Worm (Caenorhabditis elegans) whole organism, mixed stage, embryonic: ENCODE measurements around the gene clc-17.

Experiments
- ces-1 ChIP-seq: fragments of 150-350 bp; optimal IDR thresholded peaks from 2 replicates; lab custom pipeline; 2014; ENCODE audit warnings: missing biosample characterization, missing genetic modification reagents, missing genetic modification characterization
- drap-1 ChIP-seq: fragments of 200-800 bp; sonication (Bioruptor generic); optimal IDR thresholded peaks from 3 replicates; lab custom pipeline; 2018; ENCODE audit warnings: mild to moderate bottlenecking, missing genetic modification characterization, missing compliant biosample characterization
- flh-1 ChIP-seq: fragments of 200-800 bp; sonication (Bioruptor generic); optimal IDR thresholded peaks from 2 replicates; lab custom pipeline; 2018; ENCODE audit warnings: mild to moderate bottlenecking, missing genetic modification characterization, moderate library complexity, missing compliant biosample characterization
- hlh-1 ChIP-seq: fragments of 150-350 bp; optimal IDR thresholded peaks from 2 replicates; lab custom pipeline; 2014; ENCODE audit warnings: missing biosample characterization, missing genetic modification reagents, missing genetic modification characterization
- lin-32 ChIP-seq: fragments of 200-800 bp; sonication (Bioruptor generic); optimal IDR thresholded peaks from 2 replicates; lab custom pipeline; 2018; ENCODE audit warnings: mild to moderate bottlenecking, missing genetic modification characterization, missing compliant biosample characterization
- lsy-2 ChIP-seq: fragments of 150-350 bp; optimal IDR thresholded peaks from 2 replicates; lab custom pipeline; 2014; ENCODE audit warnings: missing biosample characterization, missing genetic modification characterization
- mab-5 ChIP-seq: fragments of 150-350 bp; optimal IDR thresholded peaks from 2 replicates; lab custom pipeline; 2014; ENCODE audit warnings: missing biosample characterization, missing genetic modification characterization
- sem-2 ChIP-seq: fragments of 200-800 bp; sonication (Bioruptor generic); optimal IDR thresholded peaks from 2 replicates; lab custom pipeline; 2018; ENCODE audit warnings: mild to moderate bottlenecking, missing genetic modification characterization, missing compliant biosample characterization
- unc-39 ChIP-seq: fragments of 150-350 bp; optimal IDR thresholded peaks from 2 replicates; lab custom pipeline; 2014; ENCODE audit warnings: missing biosample characterization, missing genetic modification characterization
- ztf-11 ChIP-seq: fragments of 150-350 bp; optimal IDR thresholded peaks from 2 replicates; lab custom pipeline; 2014; ENCODE audit warnings: missing biosample characterization, missing genetic modification characterization

DNA sequence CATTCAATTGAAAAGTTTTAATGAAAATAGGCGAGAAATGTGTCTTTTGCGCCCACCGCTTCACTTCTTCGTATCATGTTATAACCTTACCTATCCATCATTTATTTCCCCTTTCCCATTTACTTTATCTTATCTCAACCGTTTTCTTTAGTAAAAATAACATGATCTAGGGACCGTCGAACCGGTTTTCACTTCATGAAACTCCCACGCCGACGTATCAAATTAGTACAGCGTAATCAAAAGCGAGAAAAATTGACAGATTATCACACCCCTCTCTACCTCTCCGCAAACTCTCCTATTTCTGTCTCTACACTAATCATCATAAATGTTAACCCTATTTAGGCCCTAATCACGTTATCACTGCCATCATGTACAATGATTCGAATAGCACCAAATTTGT is 29.8 kb downstream of the clc-17 start:
- TF ChIP-seq ztf-11: no peak
- TF ChIP-seq lin-32 (GFP tag; lab: Kevin White, UChicago): no peak
- no peak for TF ChIP-seq mab-5
- no peak for TF ChIP-seq lsy-2
- TF ChIP-seq drap-1: no peak
- TF ChIP-seq ces-1: no peak
- no peak for TF ChIP-seq unc-39 (tag; lab: Kevin White, UChicago)
- TF ChIP-seq flh-1 (GFP tag; lab: Kevin White, UChicago): no peak
- no peak for TF ChIP-seq hlh-1
- no peak for TF ChIP-seq sem-2 (GFP tag; lab: Kevin White, UChicago)
